Worm (Caenorhabditis elegans): ENCODE data around the gene flp-10.

- no peak for TF ChIP-seq zag-1 (tag; optimal IDR thresholded peaks at IDR 0.05)
- TF ChIP-seq nhr-77 (tag; optimal IDR thresholded peaks at IDR 0.05) = no peak
- no peak for TF ChIP-seq lin-39 (tag; optimal IDR thresholded peaks at IDR 0.05)
- TF ChIP-seq unc-62 (GFP tag; optimal IDR thresholded peaks at IDR 0.05) = no peak
Measured at ce11 chrIV:7829275-7829938, 39.3 kb upstream of the flp-10 start, which contains the start of gene C06A6.4.

All from whole organism, L3 larva.